Worm (Caenorhabditis elegans) whole organism, early embryonic: Measurements from ENCODE around the gene fbxb-16.

Source experiments
- flt-1 ChIP-seq: fragments of 200-800 bp; sonication (Bioruptor generic); IDR thresholded peaks from 2 replicates; pipeline ENCODE4 v1.3.6; 2022; ENCODE audit warnings: missing genetic modification characterization, missing compliant biosample characterization
- hmg-4 ChIP-seq: fragments of 200-800 bp; sonication (Bioruptor generic); optimal IDR thresholded peaks from 2 replicates; lab custom pipeline; 2018; ENCODE audit warnings: mild to moderate bottlenecking, missing genetic modification characterization, missing compliant biosample characterization
- pes-1 ChIP-seq: fragments of 200-800 bp; sonication (Bioruptor generic); IDR thresholded peaks from 2 replicates; pipeline ENCODE4 v1.3.6; 2022; ENCODE audit warnings: missing genetic modification reagents, missing genetic modification characterization, missing compliant biosample characterization

DNA sequence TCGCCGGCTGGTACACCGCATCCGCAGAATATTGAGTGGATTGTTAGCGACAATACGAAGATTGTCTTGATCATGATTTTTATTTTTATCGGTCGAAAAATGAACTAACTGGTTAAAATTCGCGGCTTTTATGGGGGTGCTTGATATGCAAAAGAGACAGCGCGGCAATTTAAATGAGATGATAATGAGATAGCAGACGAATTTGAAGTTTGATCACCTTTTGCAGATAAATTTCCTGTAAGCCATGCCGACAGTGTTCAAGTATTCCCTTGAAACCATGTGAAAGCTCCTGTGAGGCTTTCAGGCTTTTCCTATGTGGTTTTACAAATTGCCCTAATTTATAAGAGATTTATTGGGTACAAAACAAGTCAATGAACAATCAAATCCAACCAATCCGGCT, 5.5 kb downstream of the fbxb-16 start, which contains the start of gene ZC204.17:
- TF ChIP-seq pes-1 (GFP tag; lab: Robert Waterston, UW) (no peak), hmg-4 (GFP tag; lab: Kevin White, UChicago) (no peak), flt-1 (GFP tag; lab: Robert Waterston, UW) (no peak)
